Worm (Caenorhabditis elegans): ENCODE measurements around the gene ham-3.

ce11 chrIII:10123586-10124233 is 3.1 kb downstream of the ham-3 start, which contains the start of gene ttll-4:
- peak; percentile 38 for TF ChIP-seq him-1 (tag; optimal IDR thresholded peaks at IDR 0.05)
- TF ChIP-seq W03F9.2 (tag; optimal IDR thresholded peaks at IDR 0.05), result no peak
- no peak for TF ChIP-seq dao-5 (tag; optimal IDR thresholded peaks at IDR 0.05)
